Fruit fly (Drosophila melanogaster) whole organism, embryonic: ENCODE data around the gene CG33947.

Experiments used
- BEAF-32 ChIP-seq: fragments of 200-800 bp; sonication (Bioruptor generic); optimal IDR thresholded peaks from 3 replicates; lab custom pipeline; 2017; ENCODE audit warnings: missing biosample characterization, missing genetic modification characterization, mild to moderate bottlenecking, moderate library complexity, missing genetic modification reagents
- CG10431 ChIP-seq: fragments of 200-800 bp; sonication (Bioruptor generic); optimal IDR thresholded peaks from 3 replicates; lab custom pipeline; 2018; ENCODE audit warnings: missing biosample characterization, mild to moderate bottlenecking, missing genetic modification characterization
- CG10565 ChIP-seq: fragments of 200-800 bp; sonication (Bioruptor generic); optimal IDR thresholded peaks from 3 replicates; lab custom pipeline; 2016; ENCODE audit warnings: missing biosample characterization, mild to moderate bottlenecking, missing genetic modification characterization
- CG12299 ChIP-seq: fragments of 200-800 bp; sonication (Bioruptor generic); optimal IDR thresholded peaks from 2 replicates; lab custom pipeline; 2018; ENCODE audit warnings: missing biosample characterization, mild to moderate bottlenecking, missing genetic modification characterization
- CG13287 ChIP-seq: fragments of 200-800 bp; sonication (Bioruptor generic); IDR thresholded peaks from 2 replicates; pipeline ENCODE4 v1.3.6; 2022; ENCODE audit warnings: missing biosample characterization, missing genetic modification characterization; ENCODE audit not compliant: partially characterized antibody
- CG13296 ChIP-seq: fragments of 200-800 bp; sonication (Bioruptor generic); optimal IDR thresholded peaks from 3 replicates; lab custom pipeline; 2018; ENCODE audit warnings: missing biosample characterization, mild to moderate bottlenecking, missing genetic modification characterization
- CG15479 ChIP-seq: fragments of 200-800 bp; sonication (Bioruptor generic); optimal IDR thresholded peaks from 3 replicates; lab custom pipeline; 2019; ENCODE audit warnings: missing biosample characterization, mild to moderate bottlenecking, missing genetic modification characterization, moderate library complexity
- CG17186 ChIP-seq: fragments of 200-800 bp; sonication (Bioruptor generic); optimal IDR thresholded peaks from 3 replicates; lab custom pipeline; 2017; ENCODE audit warnings: missing biosample characterization, missing genetic modification reagents, missing genetic modification characterization
- CG30403 ChIP-seq: fragments of 200-800 bp; sonication (Bioruptor generic); optimal IDR thresholded peaks from 3 replicates; lab custom pipeline; 2016; ENCODE audit warnings: missing biosample characterization, missing genetic modification characterization
- CG30431 ChIP-seq: fragments of 200-800 bp; sonication (Bioruptor generic); optimal IDR thresholded peaks from 2 replicates; lab custom pipeline; 2017; ENCODE audit warnings: missing biosample characterization, missing genetic modification characterization
- CG32767 ChIP-seq: fragments of 200-800 bp; sonication (Bioruptor generic); IDR thresholded peaks from 2 replicates; pipeline ENCODE4 v1.3.6; 2022; ENCODE audit warnings: missing biosample characterization, missing genetic modification characterization
- CG4282 ChIP-seq: fragments of 200-800 bp; sonication (Bioruptor generic); optimal IDR thresholded peaks from 2 replicates; lab custom pipeline; 2016; ENCODE audit warnings: missing biosample characterization, missing genetic modification characterization
- CG4424 ChIP-seq: fragments of 200-800 bp; sonication (Bioruptor generic); optimal IDR thresholded peaks from 3 replicates; lab custom pipeline; 2016; ENCODE audit warnings: missing biosample characterization, missing genetic modification characterization
- CG4617 ChIP-seq: fragments of 200-800 bp; sonication (Bioruptor generic); optimal IDR thresholded peaks from 3 replicates; lab custom pipeline; 2016; ENCODE audit warnings: missing biosample characterization, missing genetic modification characterization, borderline replicate concordance
- CG6683 ChIP-seq: fragments of 200-800 bp; sonication (Bioruptor generic); optimal IDR thresholded peaks from 2 replicates; lab custom pipeline; 2017; ENCODE audit warnings: missing biosample characterization, mild to moderate bottlenecking, missing genetic modification characterization, missing genetic modification reagents
- CG6689 ChIP-seq: fragments of 200-800 bp; sonication (Bioruptor generic); IDR thresholded peaks from 2 replicates; pipeline ENCODE4 v1.3.6; 2022; ENCODE audit warnings: missing biosample characterization, missing genetic modification characterization
- CG6854 ChIP-seq: fragments of 200-800 bp; sonication (Bioruptor generic); optimal IDR thresholded peaks from 3 replicates; lab custom pipeline; 2017; ENCODE audit warnings: missing biosample characterization, mild to moderate bottlenecking, missing genetic modification characterization
- Chrac-16 ChIP-seq: fragments of 200-800 bp; sonication (Bioruptor generic); optimal IDR thresholded peaks from 3 replicates; lab custom pipeline; 2016; ENCODE audit warnings: missing biosample characterization, missing genetic modification characterization
- D19A ChIP-seq: fragments of 200-800 bp; optimal IDR thresholded peaks from 3 replicates; lab custom pipeline; 2019; ENCODE audit warnings: missing biosample characterization, mild to moderate bottlenecking, missing genetic modification characterization, moderate library complexity
- Eip74EF ChIP-seq, 2 experiments: fragments of 200-800 bp in 1 of 2; fragments of >200 bp in 1 of 2; sonication (Bioruptor generic) in 1 of 2; optimal IDR thresholded peaks; 2 replicates each; lab custom pipeline; 2017 to 2019; ENCODE audit warnings: missing biosample characterization in 2 of 2, missing genetic modification characterization in 2 of 2, mild to moderate bottlenecking in 1 of 2, moderate library complexity in 1 of 2
- HLH54F ChIP-seq: fragments of 200-800 bp; sonication (Bioruptor generic); optimal IDR thresholded peaks from 3 replicates; lab custom pipeline; 2016; ENCODE audit warnings: missing biosample characterization, missing genetic modification characterization
- Nf-YC ChIP-seq: fragments of 200-800 bp; optimal IDR thresholded peaks from 3 replicates; lab custom pipeline; 2019; ENCODE audit warnings: missing biosample characterization, mild to moderate bottlenecking, missing genetic modification characterization, moderate library complexity
- Rx ChIP-seq: fragments of 200-800 bp; sonication (Bioruptor generic); IDR thresholded peaks from 2 replicates; pipeline ENCODE4 v1.3.6; 2022; ENCODE audit warnings: missing biosample characterization, missing genetic modification characterization
- ato ChIP-seq: fragments of 200-800 bp; sonication (Bioruptor generic); IDR thresholded peaks from 2 replicates; pipeline ENCODE4 v1.3.6; 2022; ENCODE audit warnings: missing biosample characterization, missing genetic modification characterization; ENCODE audit not compliant: partially characterized antibody
- bsh ChIP-seq, 2 experiments: fragments of 200-800 bp; sonication (Bioruptor generic); optimal IDR thresholded peaks; 2 replicates each; lab custom pipeline; 2017 to 2018; ENCODE audit warnings: mild to moderate bottlenecking in 2 of 2, missing biosample characterization in 2 of 2, missing genetic modification characterization in 2 of 2, moderate library complexity in 1 of 2
- corto ChIP-seq: fragments of 200-800 bp; sonication (Bioruptor generic); optimal IDR thresholded peaks from 2 replicates; lab custom pipeline; 2016; ENCODE audit warnings: missing biosample characterization, mild to moderate bottlenecking, missing genetic modification characterization, moderate library complexity
- dati ChIP-seq: fragments of 200-800 bp; sonication (Bioruptor generic); IDR thresholded peaks from 2 replicates; pipeline ENCODE4 v1.3.6; 2022; ENCODE audit warnings: missing biosample characterization, missing genetic modification characterization
- emc ChIP-seq: fragments of 200-800 bp; sonication (Bioruptor generic); optimal IDR thresholded peaks from 2 replicates; lab custom pipeline; 2016; ENCODE audit warnings: missing biosample characterization, missing genetic modification characterization
- esg ChIP-seq: fragments of 200-800 bp; sonication (Bioruptor generic); conservative IDR thresholded peaks from 2 replicates; pipeline ENCODE4 v1.3.6; 2022; ENCODE audit warnings: missing biosample characterization, missing genetic modification characterization
- fd3F ChIP-seq: fragments of 200-800 bp; sonication (Bioruptor generic); optimal IDR thresholded peaks from 2 replicates; lab custom pipeline; 2018; ENCODE audit warnings: missing biosample characterization, mild to moderate bottlenecking, missing genetic modification characterization, moderate library complexity
- ftz-f1 ChIP-seq: fragments of 200-800 bp; sonication (Bioruptor generic); optimal IDR thresholded peaks from 2 replicates; lab custom pipeline; 2016; ENCODE audit warnings: missing biosample characterization, missing genetic modification characterization
- fu2 ChIP-seq: fragments of 200-800 bp; sonication (Bioruptor generic); optimal IDR thresholded peaks from 2 replicates; lab custom pipeline; 2016; ENCODE audit warnings: missing biosample characterization, missing genetic modification characterization
- jigr1 ChIP-seq: fragments of 200-800 bp; sonication (Bioruptor generic); IDR thresholded peaks from 3 replicates; pipeline ENCODE4 v1.3.6; 2022; ENCODE audit warnings: missing biosample characterization, missing genetic modification characterization
- jumu ChIP-seq: fragments of 200-800 bp; sonication (Bioruptor generic); optimal IDR thresholded peaks from 3 replicates; lab custom pipeline; 2016; ENCODE audit warnings: missing biosample characterization, missing genetic modification characterization
- maf-S ChIP-seq: fragments of 200-800 bp; sonication (Bioruptor generic); optimal IDR thresholded peaks from 2 replicates; lab custom pipeline; 2016; ENCODE audit warnings: missing biosample characterization, missing genetic modification characterization
- mam ChIP-seq: fragments of 200-800 bp; sonication (Bioruptor generic); optimal IDR thresholded peaks from 3 replicates; lab custom pipeline; 2016; ENCODE audit warnings: missing biosample characterization, missing genetic modification characterization
- mld ChIP-seq: fragments of 200-800 bp; sonication (Bioruptor generic); IDR thresholded peaks from 3 replicates; pipeline ENCODE4 v1.3.6; 2022; ENCODE audit warnings: missing biosample characterization, missing genetic modification characterization; ENCODE audit not compliant: partially characterized antibody
- nerfin-1 ChIP-seq: fragments of 200-800 bp; sonication (Bioruptor generic); optimal IDR thresholded peaks from 3 replicates; lab custom pipeline; 2019; ENCODE audit warnings: missing biosample characterization, mild to moderate bottlenecking, missing genetic modification characterization, moderate library complexity
- nerfin-2 ChIP-seq: fragments of 200-800 bp; sonication (Bioruptor generic); IDR thresholded peaks from 2 replicates; pipeline ENCODE4 v1.3.6; 2022; ENCODE audit warnings: missing biosample characterization, missing genetic modification characterization; ENCODE audit not compliant: partially characterized antibody
- otp ChIP-seq: fragments of 200-800 bp; sonication (Bioruptor generic); IDR thresholded peaks from 3 replicates; pipeline ENCODE4, ENCODE4 v1.3.6; 2022; ENCODE audit warnings: missing biosample characterization, missing genetic modification characterization
- sd ChIP-seq: fragments of 200-800 bp; sonication (Bioruptor generic); optimal IDR thresholded peaks from 3 replicates; lab custom pipeline; 2018; ENCODE audit warnings: missing biosample characterization, mild to moderate bottlenecking, missing genetic modification characterization, moderate library complexity
- slou ChIP-seq: fragments of 200-800 bp; sonication (Bioruptor generic); optimal IDR thresholded peaks from 3 replicates; lab custom pipeline; 2016; ENCODE audit warnings: missing biosample characterization, missing genetic modification characterization
- sna ChIP-seq: fragments of 200-800 bp; sonication (Bioruptor generic); IDR thresholded peaks from 2 replicates; pipeline ENCODE4 v1.3.6; 2022; ENCODE audit warnings: missing biosample characterization, missing genetic modification characterization; ENCODE audit not compliant: partially characterized antibody
- so ChIP-seq: fragments of 200-800 bp; sonication (Bioruptor generic); IDR thresholded peaks from 3 replicates; pipeline ENCODE4 v1.3.6; 2022; ENCODE audit warnings: missing biosample characterization, missing genetic modification characterization
- sr ChIP-seq: fragments of 200-800 bp; sonication (Bioruptor generic); IDR thresholded peaks from 3 replicates; pipeline ENCODE4 v1.3.6; 2022; ENCODE audit warnings: missing biosample characterization, missing genetic modification characterization
- tin ChIP-seq: fragments of 200-800 bp; sonication (Bioruptor generic); optimal IDR thresholded peaks from 3 replicates; lab custom pipeline; 2016; ENCODE audit warnings: missing biosample characterization, missing genetic modification characterization
- trh ChIP-seq: fragments of 200-800 bp; sonication (Bioruptor generic); optimal IDR thresholded peaks from 2 replicates; lab custom pipeline; 2016; ENCODE audit warnings: missing biosample characterization, missing genetic modification characterization
- wor ChIP-seq: fragments of 200-800 bp; sonication (Bioruptor generic); IDR thresholded peaks from 2 replicates; pipeline ENCODE4 v1.3.6; 2022; ENCODE audit warnings: missing biosample characterization, missing genetic modification characterization

Gene CG33947

dm6 chr3L:11084557-11085231 is 11.6 kb upstream of the CG33947 start (continued):
- TF ChIP-seq wor (GFP tag; lab: Robert Waterston, UW): peak; percentile 92
- TF ChIP-seq jigr1 (GFP tag; lab: Robert Waterston, UW): peak; percentile 87
- TF ChIP-seq trh (GFP tag; lab: Kevin White, UChicago): peak; percentile 93
- TF ChIP-seq CG32767: peak; percentile 97
- TF ChIP-seq HLH54F: peak; percentile 91
- peak; percentile 95 for TF ChIP-seq jumu
- TF ChIP-seq CG12299: peak; percentile 94
- peak; percentile 96 for TF ChIP-seq CG6689
- TF ChIP-seq sr: peak; percentile 91
- TF ChIP-seq ftz-f1 (GFP tag; lab: Kevin White, UChicago): no peak
- TF ChIP-seq CG10431 (GFP tag; lab: Kevin White, UChicago): peak; percentile 89
- TF ChIP-seq Rx (GFP tag; lab: Robert Waterston, UW): peak; percentile 95
- TF ChIP-seq Chrac-16 (GFP tag; lab: Kevin White, UChicago): peak; percentile 95
- no peak for TF ChIP-seq sna (GFP tag; lab: Robert Waterston, UW)
- peak; percentile 98 for TF ChIP-seq CG4424 (GFP tag; lab: Kevin White, UChicago)
- peak; percentile 92 for TF ChIP-seq CG30431
- peak; percentile 5 for TF ChIP-seq BEAF-32 (GFP tag; lab: Kevin White, UChicago)
- peak; percentile 97 for TF ChIP-seq otp (GFP tag; lab: Robert Waterston, UW)
- no peak for TF ChIP-seq mld (GFP tag; lab: Robert Waterston, UW)
- peak; percentile 69 for TF ChIP-seq CG15479 (GFP tag; lab: Kevin White, UChicago)
- no peak for TF ChIP-seq ato
- TF ChIP-seq fd3F (GFP tag; lab: Kevin White, UChicago): peak; percentile 89
- TF ChIP-seq Nf-YC (tag; lab: Kevin White, UChicago): no peak
- peak; percentile 93 for TF ChIP-seq esg
- TF ChIP-seq CG6683 (GFP tag; lab: Kevin White, UChicago): peak; percentile 89
- peak; percentile 66 for TF ChIP-seq corto (GFP tag; lab: Kevin White, UChicago)
- no peak for TF ChIP-seq nerfin-2
- TF ChIP-seq CG10565 (GFP tag; lab: Kevin White, UChicago): peak; percentile 80
- TF ChIP-seq D19A (tag; lab: Kevin White, UChicago): peak; percentile 95
- TF ChIP-seq tin (GFP tag; lab: Kevin White, UChicago): peak; percentile 97
- peak; percentile 97 to 99 for TF ChIP-seq bsh (GFP tag; optimal IDR thresholded peaks at IDR 0.05; lab: Kevin White, UChicago)
- peak; percentile 90 for TF ChIP-seq CG4282
- peak; percentile 90 for TF ChIP-seq dati (GFP tag; lab: Robert Waterston, UW)
- peak; percentile 87 for TF ChIP-seq slou
- TF ChIP-seq maf-S (GFP tag; lab: Kevin White, UChicago): peak; percentile 93
- TF ChIP-seq CG13287 (GFP tag; lab: Robert Waterston, UW): no peak
- peak; percentile 93 for TF ChIP-seq CG4617 (GFP tag; lab: Kevin White, UChicago)
- peak; percentile 93 for TF ChIP-seq nerfin-1
- peak; percentile 92 for TF ChIP-seq mam (GFP tag; lab: Kevin White, UChicago)
- peak; percentile 82 for TF ChIP-seq emc (GFP tag; lab: Kevin White, UChicago)
- TF ChIP-seq CG17186 (GFP tag; lab: Kevin White, UChicago): peak; percentile 82
- no peak for TF ChIP-seq sd
- TF ChIP-seq CG6854: peak; percentile 84
- TF ChIP-seq CG13296 (GFP tag; lab: Kevin White, UChicago): peak; percentile 94
- peak in 1 of 2 experiments; percentile 98 for TF ChIP-seq Eip74EF (GFP tag; optimal IDR thresholded peaks at IDR 0.05; lab: Kevin White, UChicago)
- TF ChIP-seq CG30403: peak; percentile 96
- peak; percentile 97 for TF ChIP-seq so
- peak; percentile 91 for TF ChIP-seq fu2 (GFP tag; lab: Kevin White, UChicago)
